Worm (Caenorhabditis elegans) whole organism, young adult: ENCODE results near the gene M04G7.1.

ENCODE experiments used
- B0019.2 ChIP-seq: fragments of 200-800 bp; sonication (Bioruptor generic); conservative IDR thresholded peaks from 2 replicates; pipeline ENCODE4 v1.3.6; 2022; ENCODE audit warnings: missing genetic modification reagents, missing genetic modification characterization, missing compliant biosample characterization
- F23B12.7 ChIP-seq: sonication (generic microtip); optimal IDR thresholded peaks from 2 replicates; lab custom pipeline; 2017; ENCODE audit warnings: missing genetic modification characterization, mild to moderate bottlenecking, missing compliant biosample characterization, antibody characterized with exemption, moderate library complexity; ENCODE audit not compliant: insufficient read depth
- F37B4.10 ChIP-seq: fragments of 200-800 bp; sonication (Bioruptor generic); IDR thresholded peaks from 2 replicates; pipeline ENCODE4 v1.3.6; 2022; ENCODE audit warnings: missing genetic modification characterization, missing compliant biosample characterization
- F52B5.7 ChIP-seq: sonication (generic microtip); optimal IDR thresholded peaks from 2 replicates; lab custom pipeline; 2016; ENCODE audit warnings: mild to moderate bottlenecking, missing genetic modification characterization, missing compliant biosample characterization
- K11D2.4 ChIP-seq: fragments of 200-800 bp; sonication (Bioruptor generic); IDR thresholded peaks from 2 replicates; pipeline ENCODE4 v1.3.6; 2022; ENCODE audit warnings: missing genetic modification reagents, missing genetic modification characterization, missing compliant biosample characterization
- Y56A3A.18 ChIP-seq: fragments of 200-800 bp; sonication (Bioruptor generic); IDR thresholded peaks from 2 replicates; pipeline ENCODE4 v1.3.6; 2022; ENCODE audit warnings: missing genetic modification reagents, missing genetic modification characterization, missing compliant biosample characterization
- ZK185.1 ChIP-seq: sonication (generic microtip); optimal IDR thresholded peaks from 2 replicates; lab custom pipeline; 2016; ENCODE audit warnings: mild to moderate bottlenecking, missing genetic modification characterization, missing compliant biosample characterization; ENCODE audit not compliant: poor library complexity, severe bottlenecking
- akir-1 ChIP-seq: fragments of 200-800 bp; sonication (Bioruptor generic); optimal IDR thresholded peaks from 2 replicates; lab custom pipeline; 2018; ENCODE audit warnings: mild to moderate bottlenecking, missing genetic modification characterization, moderate library complexity, missing compliant biosample characterization
- ama-1 ChIP-seq, 3 experiments: fragments of 150-350 bp in 1 of 3; sonication (generic microtip) in 2 of 3; optimal IDR thresholded peaks; 2 replicates each; lab custom pipeline; 2014 to 2018; ENCODE audit warnings: missing biosample characterization in 2 of 3, missing genetic modification characterization in 2 of 3, missing genetic modification reagents in 2 of 3
- attf-6 ChIP-seq: fragments of 200-800 bp; sonication (Bioruptor generic); IDR thresholded peaks from 2 replicates; pipeline ENCODE4 v1.3.6; 2022; ENCODE audit warnings: missing genetic modification reagents, missing genetic modification characterization, missing compliant biosample characterization
- bed-2 ChIP-seq: fragments of 200-800 bp; sonication (Bioruptor generic); IDR thresholded peaks from 2 replicates; pipeline ENCODE4 v1.3.6; 2022; ENCODE audit warnings: missing genetic modification reagents, missing genetic modification characterization, missing compliant biosample characterization
- cebp-2 ChIP-seq: fragments of 200-800 bp; sonication (Bioruptor generic); IDR thresholded peaks from 2 replicates; pipeline ENCODE4 v1.3.6; 2022; ENCODE audit warnings: missing genetic modification characterization, missing compliant biosample characterization
- ceh-27 ChIP-seq: fragments of 200-800 bp; sonication (Bioruptor generic); optimal IDR thresholded peaks from 2 replicates; lab custom pipeline; 2018; ENCODE audit warnings: mild to moderate bottlenecking, missing genetic modification characterization, moderate library complexity, missing compliant biosample characterization
- ceh-58 ChIP-seq: fragments of 200-800 bp; sonication (Bioruptor generic); IDR thresholded peaks from 2 replicates; pipeline ENCODE4 v1.3.6; 2022; ENCODE audit warnings: missing genetic modification characterization, missing compliant biosample characterization
- ceh-79 ChIP-seq: sonication (generic microtip); optimal IDR thresholded peaks from 2 replicates; lab custom pipeline; 2017; ENCODE audit warnings: mild to moderate bottlenecking, missing genetic modification characterization, missing compliant biosample characterization
- dpl-1 ChIP-seq: fragments of 150-350 bp; optimal IDR thresholded peaks from 2 replicates; lab custom pipeline; 2014; ENCODE audit warnings: missing biosample characterization, missing genetic modification reagents, missing genetic modification characterization
- egl-18 ChIP-seq: fragments of 200-800 bp; sonication (Bioruptor generic); IDR thresholded peaks from 2 replicates; pipeline ENCODE4 v1.3.6; 2022; ENCODE audit warnings: missing genetic modification reagents, missing genetic modification characterization, missing compliant biosample characterization
- egrh-3 ChIP-seq: fragments of 200-800 bp; sonication (Bioruptor generic); IDR thresholded peaks from 2 replicates; pipeline ENCODE4 v1.3.6; 2022; ENCODE audit warnings: missing genetic modification reagents, missing genetic modification characterization, missing compliant biosample characterization
- ets-4 ChIP-seq: fragments of 200-800 bp; sonication (Bioruptor generic); optimal IDR thresholded peaks from 2 replicates; lab custom pipeline; 2018; ENCODE audit warnings: mild to moderate bottlenecking, missing genetic modification characterization, missing compliant biosample characterization
- hlh-26 ChIP-seq: fragments of 200-800 bp; sonication (Bioruptor generic); conservative IDR thresholded peaks from 2 replicates; pipeline ENCODE4 v1.3.6; 2022; ENCODE audit warnings: missing genetic modification reagents, missing genetic modification characterization, missing compliant biosample characterization
- let-526 ChIP-seq: fragments of 200-800 bp; sonication (Bioruptor generic); IDR thresholded peaks from 2 replicates; pipeline ENCODE4 v1.3.6; 2022; ENCODE audit warnings: missing genetic modification reagents, missing genetic modification characterization, missing compliant biosample characterization
- lin-26 ChIP-seq: fragments of 200-800 bp; sonication (Bioruptor generic); IDR thresholded peaks from 2 replicates; pipeline ENCODE4 v1.3.6; 2022; ENCODE audit warnings: missing genetic modification reagents, missing genetic modification characterization, missing compliant biosample characterization
- lin-54 ChIP-seq: fragments of 200-800 bp; sonication (Bioruptor generic); optimal IDR thresholded peaks from 2 replicates; lab custom pipeline; 2018; ENCODE audit warnings: mild to moderate bottlenecking, missing genetic modification characterization, missing compliant biosample characterization
- lsl-1 ChIP-seq: fragments of 200-800 bp; sonication (Bioruptor generic); optimal IDR thresholded peaks from 2 replicates; lab custom pipeline; 2018; ENCODE audit warnings: mild to moderate bottlenecking, missing genetic modification characterization, moderate library complexity, missing compliant biosample characterization
- madf-3 ChIP-seq: fragments of 200-800 bp; sonication (Bioruptor generic); IDR thresholded peaks from 2 replicates; pipeline ENCODE4 v1.3.6; 2022; ENCODE audit warnings: missing genetic modification reagents, missing genetic modification characterization, missing compliant biosample characterization
- mcd-1 ChIP-seq: fragments of 200-800 bp; sonication (Bioruptor generic); IDR thresholded peaks from 2 replicates; pipeline ENCODE4 v1.3.6; 2022; ENCODE audit warnings: missing genetic modification reagents, missing genetic modification characterization, missing compliant biosample characterization
- mel-28 ChIP-seq: sonication (generic microtip); optimal IDR thresholded peaks from 2 replicates; lab custom pipeline; 2016; ENCODE audit warnings: borderline replicate concordance, mild to moderate bottlenecking, missing genetic modification characterization, missing compliant biosample characterization
- nfya-2 ChIP-seq: fragments of 200-800 bp; sonication (Bioruptor generic); IDR thresholded peaks from 2 replicates; pipeline ENCODE4 v1.3.6; 2022; ENCODE audit warnings: missing genetic modification reagents, missing genetic modification characterization, missing compliant biosample characterization
- nhr-120 ChIP-seq: fragments of 200-800 bp; sonication (Bioruptor generic); IDR thresholded peaks from 2 replicates; pipeline ENCODE4 v1.3.6; 2022; ENCODE audit warnings: missing genetic modification characterization, missing compliant biosample characterization
- nhr-179 ChIP-seq: sonication (generic microtip); optimal IDR thresholded peaks from 2 replicates; lab custom pipeline; 2016; ENCODE audit warnings: mild to moderate bottlenecking, missing genetic modification characterization, missing compliant biosample characterization
- nhr-27 ChIP-seq: fragments of 200-800 bp; sonication (Bioruptor generic); optimal IDR thresholded peaks from 2 replicates; lab custom pipeline; 2018; ENCODE audit warnings: mild to moderate bottlenecking, missing genetic modification characterization, moderate library complexity, missing compliant biosample characterization
- pbrm-1 ChIP-seq: fragments of 200-800 bp; sonication (Bioruptor generic); IDR thresholded peaks from 2 replicates; pipeline ENCODE4 v1.3.6; 2022; ENCODE audit warnings: missing genetic modification reagents, missing genetic modification characterization, missing compliant biosample characterization
- snpc-1.1 ChIP-seq: sonication (generic microtip); optimal IDR thresholded peaks from 2 replicates; lab custom pipeline; 2017; ENCODE audit warnings: missing genetic modification characterization, mild to moderate bottlenecking, missing compliant biosample characterization, antibody characterized with exemption, moderate library complexity, missing genotype, missing genetic modification reagents; ENCODE audit not compliant: insufficient read depth
- snpc-4 ChIP-seq, 5 experiments: fragments of 150-350 bp in 1 of 5; sonication (generic microtip) in 4 of 5; optimal IDR thresholded peaks; 2 replicates each; lab custom pipeline; 2014 to 2018; ENCODE audit warnings: missing genetic modification characterization in 5 of 5, missing biosample characterization in 3 of 5, antibody characterized with exemption in 2 of 5, mild to moderate bottlenecking in 2 of 5, missing compliant biosample characterization in 2 of 5, missing genotype in 2 of 5, moderate library complexity in 2 of 5, missing genetic modification reagents in 1 of 5
- unc-130 ChIP-seq: sonication (generic microtip); optimal IDR thresholded peaks from 2 replicates; lab custom pipeline; 2016; ENCODE audit warnings: missing genetic modification reagents, missing genetic modification characterization, missing compliant biosample characterization
- xnd-1 ChIP-seq: sonication (generic microtip); optimal IDR thresholded peaks from 2 replicates; lab custom pipeline; 2016; ENCODE audit warnings: missing genotype, missing genetic modification reagents, missing genetic modification characterization, missing compliant biosample characterization
- zfh-2 ChIP-seq: fragments of 200-800 bp; sonication (Bioruptor generic); conservative IDR thresholded peaks from 2 replicates; pipeline ENCODE4 v1.3.6; 2022; ENCODE audit warnings: missing genetic modification reagents, missing genetic modification characterization, missing compliant biosample characterization
- zim-3 ChIP-seq: sonication (generic microtip); optimal IDR thresholded peaks from 2 replicates; lab custom pipeline; 2017; ENCODE audit warnings: mild to moderate bottlenecking, missing genetic modification characterization, moderate library complexity, missing compliant biosample characterization
- ztf-22 ChIP-seq: fragments of 200-800 bp; sonication (Bioruptor generic); optimal IDR thresholded peaks from 2 replicates; lab custom pipeline; 2018; ENCODE audit warnings: mild to moderate bottlenecking, missing genetic modification characterization, moderate library complexity, missing compliant biosample characterization
- ztf-25 ChIP-seq: fragments of 200-800 bp; sonication (Bioruptor generic); IDR thresholded peaks from 2 replicates; pipeline ENCODE4 v1.3.6; 2022; ENCODE audit warnings: missing genetic modification reagents, missing genetic modification characterization, missing compliant biosample characterization
- ztf-28 ChIP-seq: fragments of 200-800 bp; sonication (Bioruptor generic); IDR thresholded peaks from 2 replicates; pipeline ENCODE4 v1.3.6; 2022; ENCODE audit warnings: missing genetic modification reagents, missing genetic modification characterization, missing compliant biosample characterization
- ztf-6 ChIP-seq: fragments of 200-800 bp; sonication (Bioruptor generic); IDR thresholded peaks from 2 replicates; pipeline ENCODE4 v1.3.6; 2022; ENCODE audit warnings: missing genetic modification reagents, missing genetic modification characterization, missing compliant biosample characterization

The M04G7.1 gene

DNA sequence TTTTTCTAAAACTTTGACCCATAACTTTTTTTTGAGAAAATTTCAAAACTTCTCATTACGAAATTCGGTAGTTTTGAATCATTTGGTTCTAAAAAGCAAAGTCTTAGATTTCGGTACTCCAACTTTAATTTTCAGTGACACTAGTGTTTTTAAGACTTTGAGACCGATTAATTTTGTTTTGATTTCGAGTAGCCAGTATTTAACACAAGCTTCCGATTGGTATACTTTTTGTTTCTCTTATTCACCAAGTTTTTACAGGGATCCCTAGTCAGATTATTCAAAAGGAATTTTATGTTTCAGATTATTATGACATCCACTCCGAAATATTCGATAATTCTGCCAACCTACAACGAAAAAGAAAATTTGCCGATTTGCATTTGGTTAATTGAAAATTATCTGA is 10.2 kb upstream of the M04G7.1 start, which contains the start of gene dpm-1:
Gene dpm-1, plus strand, starts transcription at position 301 of the 400 bp plus-strand sequence.
- TF ChIP-seq ZK185.1 (tag; lab: Kevin White, UChicago) (no peak), nfya-2 (GFP tag; lab: Robert Waterston, UW) (no peak), egrh-3 (no peak), nhr-120 (GFP tag; lab: Robert Waterston, UW) (no peak), nhr-179 (no peak), ztf-22 (GFP tag; lab: Kevin White, UChicago) (no peak), zim-3 (no peak), ama-1 (optimal IDR thresholded peaks at IDR 0.05; lab: Kevin White, UChicago) (no peak), ama-1 (GFP tag; optimal IDR thresholded peaks at IDR 0.05; lab: Kevin White, UChicago) (no peak), dpl-1 (no peak), pbrm-1 (no peak), cebp-2 (GFP tag; lab: Robert Waterston, UW) (no peak), zfh-2 (GFP tag; lab: Robert Waterston, UW) (no peak), ceh-27 (GFP tag; lab: Kevin White, UChicago) (no peak), lin-26 (no peak), ceh-79 (tag; lab: Kevin White, UChicago) (no peak), akir-1 (no peak), lin-54 (GFP tag; lab: Kevin White, UChicago) (no peak), ztf-6 (GFP tag; lab: Robert Waterston, UW) (no peak), bed-2 (GFP tag; lab: Robert Waterston, UW) (no peak), mel-28 (tag; lab: Kevin White, UChicago) (no peak)

- no peak for TF ChIP-seq attf-6 (GFP tag; lab: Robert Waterston, UW)
- TF ChIP-seq B0019.2 (GFP tag; lab: Robert Waterston, UW), result no peak
- TF ChIP-seq let-526 (GFP tag; lab: Robert Waterston, UW), result no peak
- TF ChIP-seq snpc-1.1 (tag; lab: Kevin White, UChicago), result no peak
- no peak for TF ChIP-seq lsl-1
- TF ChIP-seq nfya-2 (GFP tag; lab: Robert Waterston, UW), result no peak
- no peak for TF ChIP-seq egrh-3
Measured at ce11 chrIV:454816-455215, 768 bp upstream of the M04G7.1 start, which contains the start of the genes Y66H1A.8 and M04G7.5. Gene Y66H1A.8, minus strand, starts transcription at chrIV:454916. Gene M04G7.5, plus strand, starts transcription at chrIV:455073.

- TF ChIP-seq nhr-27 (tag; lab: Kevin White, UChicago) (no peak), ets-4 (no peak), attf-6 (GFP tag; lab: Robert Waterston, UW) (no peak), madf-3 (GFP tag; lab: Robert Waterston, UW) (0 out of 2 replicates have a peak, but pooled peaks have one; percentile 27), ztf-28 (GFP tag; lab: Robert Waterston, UW) (0 out of 2 replicates have a peak, but pooled peaks have one; percentile 70), ceh-58 (GFP tag; lab: Robert Waterston, UW) (no peak), egl-18 (GFP tag; lab: Robert Waterston, UW) (no peak), B0019.2 (GFP tag; lab: Robert Waterston, UW) (no peak), F23B12.7 (tag; lab: Kevin White, UChicago) (no peak), unc-130 (GFP tag; lab: Kevin White, UChicago) (no peak), ceh-79 (tag; lab: Kevin White, UChicago) (no peak), nfya-2 (GFP tag; lab: Robert Waterston, UW) (no peak), egrh-3 (peak; percentile 26; the same call in 1 of the 2 replicates), mcd-1 (GFP tag; lab: Robert Waterston, UW) (0 out of 2 replicates have a peak, but pooled peaks have one; percentile 32), F52B5.7 (tag; lab: Kevin White, UChicago) (no peak), K11D2.4 (GFP tag; lab: Robert Waterston, UW) (peak; percentile 53; the same call in 1 of the 2 replicates), zfh-2 (GFP tag; lab: Robert Waterston, UW) (peak; percentile 85), Y56A3A.18 (GFP tag; lab: Robert Waterston, UW) (no peak), lin-54 (GFP tag; lab: Kevin White, UChicago) (no peak), snpc-4 (GFP tag; optimal IDR thresholded peaks at IDR 0.05; lab: Kevin White, UChicago) (no peak), snpc-4 (tag; optimal IDR thresholded peaks at IDR 0.05; lab: Kevin White, UChicago) (no peak), F37B4.10 (GFP tag; lab: Robert Waterston, UW) (no peak), ztf-25 (GFP tag; lab: Robert Waterston, UW) (no peak), hlh-26 (no peak), nhr-120 (GFP tag; lab: Robert Waterston, UW) (0 out of 2 replicates have a peak, but pooled peaks have one; percentile 11), zim-3 (no peak), lin-26 (no peak), xnd-1 (tag; lab: Kevin White, UChicago) (no peak)
Measured at ce11 chrIV:460614-461079, 5.1 kb downstream of the M04G7.1 start, which contains the start of gene M04G7.2. Gene M04G7.2, minus strand, starts transcription at chrIV:461029.
